Worm (Caenorhabditis elegans): ENCODE data around the gene irk-1.
A peak's percentile ranks its signal among the peaks of the same experiment; 100 is the strongest.

irk-1 gene

ce11 chrX:6743853-6744346 lies 34.0 kb downstream of the irk-1 start:
- no peak for TF ChIP-seq unc-62 (GFP tag; optimal IDR thresholded peaks at IDR 0.05)

- TF ChIP-seq unc-62 (GFP tag; optimal IDR thresholded peaks at IDR 0.05), result no peak
Measured at ce11 chrX:6743344-6743743, 34.6 kb downstream of the irk-1 start.

- no peak for TF ChIP-seq unc-62 (GFP tag; optimal IDR thresholded peaks at IDR 0.05)
Measured at ce11 chrX:6742891-6743290, 35.0 kb downstream of the irk-1 start.

- no peak for TF ChIP-seq unc-62 (GFP tag; optimal IDR thresholded peaks at IDR 0.05)
Measured at ce11 chrX:6742011-6742683, 35.8 kb downstream of the irk-1 start, which contains the start of gene mdl-1. TSS of gene mdl-1 (plus strand) at chrX:6742351.

ce11 chrX:6741532-6741931 lies 36.4 kb downstream of the irk-1 start:
- TF ChIP-seq unc-62 (GFP tag; optimal IDR thresholded peaks at IDR 0.05), result no peak

ce11 chrX:6740983-6741365 lies 36.9 kb downstream of the irk-1 start:
- TF ChIP-seq unc-62 (GFP tag; optimal IDR thresholded peaks at IDR 0.05), result no peak

- no peak for TF ChIP-seq unc-62 (GFP tag; optimal IDR thresholded peaks at IDR 0.05)
Measured at ce11 chrX:6740282-6740982, 37.5 kb downstream of the irk-1 start.

ce11 chrX:6739034-6740008 lies 38.6 kb downstream of the irk-1 start:
- no peak for TF ChIP-seq unc-62 (GFP tag; optimal IDR thresholded peaks at IDR 0.05)

ce11 chrX:6738535-6738934 lies 39.4 kb downstream of the irk-1 start:
- TF ChIP-seq unc-62 (GFP tag; optimal IDR thresholded peaks at IDR 0.05), result no peak

- peak; percentile 18 for TF ChIP-seq unc-62 (GFP tag; optimal IDR thresholded peaks at IDR 0.05)
Measured at ce11 chrX:6737329-6738008, 40.4 kb downstream of the irk-1 start.

- TF ChIP-seq unc-62 (GFP tag; optimal IDR thresholded peaks at IDR 0.05), result no peak
Measured at ce11 chrX:6736358-6736991, 41.4 kb downstream of the irk-1 start.

- no peak for TF ChIP-seq unc-62 (GFP tag; optimal IDR thresholded peaks at IDR 0.05)
Measured at ce11 chrX:6735494-6735893, 42.4 kb downstream of the irk-1 start.

- TF ChIP-seq unc-62 (GFP tag; optimal IDR thresholded peaks at IDR 0.05), result no peak
Measured at ce11 chrX:6733201-6733600, 44.7 kb downstream of the irk-1 start, which contains the start of gene R03E9.2. TSS of gene R03E9.2 (minus strand) at chrX:6733301.

- TF ChIP-seq unc-62 (GFP tag; optimal IDR thresholded peaks at IDR 0.05), result no peak
Measured at ce11 chrX:6729593-6729992, 48.3 kb downstream of the irk-1 start, which contains the start of gene K11G12.6. TSS of gene K11G12.6 (minus strand) at chrX:6729657.

Data from whole organism, dauer.